Worm (Caenorhabditis elegans): Measurements from ENCODE around the gene csa-1.

csa-1 gene

ce11 chrII:9272942-9273341 lies 46.6 kb downstream of the csa-1 start, which contains the start of gene C01G6.4:
C01G6.4 (minus strand) TSS chrII:9273042.
- TF ChIP-seq unc-62 (GFP tag; optimal IDR thresholded peaks at IDR 0.05): no peak

ce11 chrII:9271285-9271684 lies 48.2 kb downstream of the csa-1 start:
- TF ChIP-seq unc-62 (GFP tag; optimal IDR thresholded peaks at IDR 0.05): no peak

ce11 chrII:9269588-9269987 lies 49.9 kb downstream of the csa-1 start, which contains the start of gene C01G6.3:
C01G6.3 (plus strand) TSS chrII:9269888.
- TF ChIP-seq unc-62 (GFP tag; optimal IDR thresholded peaks at IDR 0.05): no peak

- TF ChIP-seq unc-62 (GFP tag; optimal IDR thresholded peaks at IDR 0.05): no peak
Observed at ce11 chrII:9268983-9269382, 50.5 kb downstream of the csa-1 start.

Measured in whole organism, dauer.